Worm (Caenorhabditis elegans) whole organism, midembryonic: Measurements from ENCODE around the gene T22F7.4.

Source experiments
- T22C8.4 ChIP-seq: fragments of 200-800 bp; sonication (Bioruptor generic); IDR thresholded peaks from 2 replicates; pipeline ENCODE4 v1.3.6; 2022; ENCODE audit warnings: missing genetic modification characterization, missing compliant biosample characterization
- cog-1 ChIP-seq: sonication (generic microtip); optimal IDR thresholded peaks from 2 replicates; lab custom pipeline; 2016; ENCODE audit warnings: missing genetic modification characterization, missing compliant biosample characterization
- flt-1 ChIP-seq: fragments of 200-800 bp; sonication (Bioruptor generic); IDR thresholded peaks from 2 replicates; pipeline ENCODE4 v1.3.6; 2022; ENCODE audit warnings: missing genetic modification characterization, missing compliant biosample characterization
- klf-2 ChIP-seq: fragments of 200-800 bp; sonication (Bioruptor generic); conservative IDR thresholded peaks from 2 replicates; pipeline ENCODE4 v1.3.6; 2022; ENCODE audit warnings: missing genetic modification reagents, missing genetic modification characterization, missing compliant biosample characterization
- med-1 ChIP-seq: sonication (generic microtip); optimal IDR thresholded peaks from 2 replicates; lab custom pipeline; 2017; ENCODE audit warnings: missing genetic modification characterization, mild to moderate bottlenecking, missing compliant biosample characterization, antibody characterized with exemption, missing genetic modification reagents; ENCODE audit not compliant: insufficient read depth
- ref-1 ChIP-seq: fragments of 200-800 bp; sonication (Bioruptor generic); conservative IDR thresholded peaks from 2 replicates; pipeline ENCODE4 v1.3.6; 2022; ENCODE audit warnings: missing genetic modification reagents, missing genetic modification characterization, missing compliant biosample characterization
- tab-1 ChIP-seq: fragments of 200-800 bp; sonication (Bioruptor generic); IDR thresholded peaks from 2 replicates; pipeline ENCODE4 v1.3.6; 2022; ENCODE audit warnings: missing genetic modification characterization, missing compliant biosample characterization
- ztf-23 ChIP-seq: fragments of 200-800 bp; sonication (Bioruptor generic); IDR thresholded peaks from 2 replicates; pipeline ENCODE4 v1.3.6; 2022; ENCODE audit warnings: missing genetic modification reagents, missing genetic modification characterization, missing compliant biosample characterization
- ztf-29 ChIP-seq: fragments of 200-800 bp; sonication (Bioruptor generic); IDR thresholded peaks from 2 replicates; pipeline ENCODE4 v1.3.6; 2022; ENCODE audit warnings: missing genetic modification reagents, missing genetic modification characterization, missing compliant biosample characterization

The T22F7.4 gene

ce11 chrIII:526824-527223 lies at the start of gene T22F7.4:
Gene T22F7.4, minus strand, starts transcription at chrIII:526924.
- TF ChIP-seq ref-1 (GFP tag; lab: Robert Waterston, UW) (no peak), cog-1 (no peak), flt-1 (GFP tag; lab: Robert Waterston, UW) (no peak), T22C8.4 (GFP tag; lab: Robert Waterston, UW) (no peak), klf-2 (GFP tag; lab: Robert Waterston, UW) (no peak), ztf-29 (no peak), med-1 (no peak), tab-1 (GFP tag; lab: Robert Waterston, UW) (no peak), ztf-23 (no peak)

- TF ChIP-seq flt-1 (GFP tag; lab: Robert Waterston, UW) (no peak), ztf-23 (no peak), med-1 (no peak), ref-1 (GFP tag; lab: Robert Waterston, UW) (no peak), klf-2 (GFP tag; lab: Robert Waterston, UW) (no peak), tab-1 (GFP tag; lab: Robert Waterston, UW) (no peak), T22C8.4 (GFP tag; lab: Robert Waterston, UW) (no peak), ztf-29 (no peak), cog-1 (no peak)
These were observed 42.1 kb upstream of the T22F7.4 start for ce11 chrIII:568815-569214.

- TF ChIP-seq ztf-23 (no peak), flt-1 (GFP tag; lab: Robert Waterston, UW) (no peak), ztf-29 (no peak), tab-1 (GFP tag; lab: Robert Waterston, UW) (no peak), cog-1 (no peak), klf-2 (GFP tag; lab: Robert Waterston, UW) (no peak), ref-1 (GFP tag; lab: Robert Waterston, UW) (no peak), T22C8.4 (GFP tag; lab: Robert Waterston, UW) (no peak), med-1 (no peak)
These were observed 38.1 kb upstream of the T22F7.4 start for ce11 chrIII:564786-565185.

- no peak for TF ChIP-seq cog-1
- TF ChIP-seq klf-2 (GFP tag; lab: Robert Waterston, UW): no peak
- no peak for TF ChIP-seq ztf-23
- TF ChIP-seq ref-1 (GFP tag; lab: Robert Waterston, UW): no peak
- TF ChIP-seq tab-1 (GFP tag; lab: Robert Waterston, UW): no peak
- no peak for TF ChIP-seq flt-1 (GFP tag; lab: Robert Waterston, UW)
- no peak for TF ChIP-seq med-1
- no peak for TF ChIP-seq T22C8.4 (GFP tag; lab: Robert Waterston, UW)
- no peak for TF ChIP-seq ztf-29
These were observed 37.0 kb upstream of the T22F7.4 start for ce11 chrIII:563755-564154.

ce11 chrIII:558832-559231 lies 32.1 kb upstream of the T22F7.4 start:
- TF ChIP-seq flt-1 (GFP tag; lab: Robert Waterston, UW): 0 out of 2 replicates have a peak, but pooled peaks have one; percentile 7
- TF ChIP-seq klf-2 (GFP tag; lab: Robert Waterston, UW): no peak
- TF ChIP-seq T22C8.4 (GFP tag; lab: Robert Waterston, UW): no peak
- no peak for TF ChIP-seq ztf-23
- peak; percentile 44 for TF ChIP-seq cog-1
- no peak for TF ChIP-seq ref-1 (GFP tag; lab: Robert Waterston, UW)
- TF ChIP-seq ztf-29: no peak
- TF ChIP-seq med-1: no peak
- TF ChIP-seq tab-1 (GFP tag; lab: Robert Waterston, UW): no peak

- TF ChIP-seq tab-1 (GFP tag; lab: Robert Waterston, UW) (no peak), med-1 (no peak), ztf-23 (no peak), T22C8.4 (GFP tag; lab: Robert Waterston, UW) (no peak), klf-2 (GFP tag; lab: Robert Waterston, UW) (no peak), ztf-29 (no peak), ref-1 (GFP tag; lab: Robert Waterston, UW) (no peak), cog-1 (no peak), flt-1 (GFP tag; lab: Robert Waterston, UW) (no peak)
These were observed 31.4 kb upstream of the T22F7.4 start for ce11 chrIII:558083-558482.

- TF ChIP-seq ref-1 (GFP tag; lab: Robert Waterston, UW): no peak
- TF ChIP-seq klf-2 (GFP tag; lab: Robert Waterston, UW): no peak
- no peak for TF ChIP-seq ztf-23
- TF ChIP-seq T22C8.4 (GFP tag; lab: Robert Waterston, UW): no peak
These were observed 28.9 kb upstream of the T22F7.4 start, which contains the start of gene B0353.1 for ce11 chrIII:555650-556049. Gene B0353.1, plus strand, starts transcription at chrIII:555950.

ce11 chrIII:549231-549630 lies 22.5 kb upstream of the T22F7.4 start:
- TF ChIP-seq flt-1 (GFP tag; lab: Robert Waterston, UW): no peak
- TF ChIP-seq ztf-29: no peak
- TF ChIP-seq cog-1: no peak
- no peak for TF ChIP-seq tab-1 (GFP tag; lab: Robert Waterston, UW)
- TF ChIP-seq T22C8.4 (GFP tag; lab: Robert Waterston, UW): no peak
- no peak for TF ChIP-seq ref-1 (GFP tag; lab: Robert Waterston, UW)
- no peak for TF ChIP-seq ztf-23
- TF ChIP-seq klf-2 (GFP tag; lab: Robert Waterston, UW): no peak
- no peak for TF ChIP-seq med-1

ce11 chrIII:547709-548108 lies 21.0 kb upstream of the T22F7.4 start:
- TF ChIP-seq flt-1 (GFP tag; lab: Robert Waterston, UW): no peak
- no peak for TF ChIP-seq tab-1 (GFP tag; lab: Robert Waterston, UW)
- TF ChIP-seq cog-1: no peak
- no peak for TF ChIP-seq med-1
- no peak for TF ChIP-seq klf-2 (GFP tag; lab: Robert Waterston, UW)
- TF ChIP-seq ztf-23: no peak
- no peak for TF ChIP-seq ztf-29
- TF ChIP-seq T22C8.4 (GFP tag; lab: Robert Waterston, UW): no peak
- no peak for TF ChIP-seq ref-1 (GFP tag; lab: Robert Waterston, UW)

- TF ChIP-seq T22C8.4 (GFP tag; lab: Robert Waterston, UW): no peak
- TF ChIP-seq ztf-23: no peak
These were observed 15.0 kb upstream of the T22F7.4 start, which contains the start of gene T22F7.1 for ce11 chrIII:541766-542165. Gene T22F7.1, plus strand, starts transcription at chrIII:542066.
